Worm (Caenorhabditis elegans) whole organism, early embryonic: ENCODE measurements around the gene bgnt-1.3.

Experiments
- B0310.2 ChIP-seq: sonication (generic microtip); optimal IDR thresholded peaks from 2 replicates; lab custom pipeline; 2016; ENCODE audit warnings: mild to moderate bottlenecking, missing genetic modification characterization, missing compliant biosample characterization
- F13C5.2 ChIP-seq: sonication (generic microtip); optimal IDR thresholded peaks from 2 replicates; lab custom pipeline; 2017; ENCODE audit warnings: mild to moderate bottlenecking, missing genetic modification characterization, inconsistent platforms, missing compliant biosample characterization
- ceh-36 ChIP-seq: sonication (generic microtip); optimal IDR thresholded peaks from 2 replicates; lab custom pipeline; 2016; ENCODE audit warnings: missing genetic modification characterization, inconsistent platforms, missing compliant biosample characterization
- flt-1 ChIP-seq: fragments of 200-800 bp; sonication (Bioruptor generic); IDR thresholded peaks from 2 replicates; pipeline ENCODE4 v1.3.6; 2022; ENCODE audit warnings: missing genetic modification characterization, missing compliant biosample characterization
- hmbx-1 ChIP-seq: sonication (generic microtip); optimal IDR thresholded peaks from 2 replicates; lab custom pipeline; 2016; ENCODE audit warnings: mild to moderate bottlenecking, missing genetic modification characterization, missing compliant biosample characterization
- hnd-1 ChIP-seq: sonication (generic microtip); optimal IDR thresholded peaks from 2 replicates; lab custom pipeline; 2016; ENCODE audit warnings: missing genetic modification characterization, missing compliant biosample characterization
- scrt-1 ChIP-seq: fragments of 200-800 bp; sonication (Bioruptor generic); IDR thresholded peaks from 2 replicates; pipeline ENCODE4 v1.3.6; 2022; ENCODE audit warnings: missing genetic modification characterization, missing compliant biosample characterization
- tbx-11 ChIP-seq: fragments of 200-800 bp; sonication (Bioruptor generic); IDR thresholded peaks from 2 replicates; pipeline ENCODE4 v1.3.6; 2022; ENCODE audit warnings: missing genetic modification characterization, missing compliant biosample characterization

- TF ChIP-seq ceh-36 (tag; lab: Kevin White, UChicago) = no peak
- no peak for TF ChIP-seq tbx-11 (GFP tag; lab: Robert Waterston, UW)
- TF ChIP-seq hnd-1 (tag; lab: Kevin White, UChicago) = no peak
- no peak for TF ChIP-seq hmbx-1
- TF ChIP-seq scrt-1 (GFP tag; lab: Robert Waterston, UW) = no peak
- TF ChIP-seq F13C5.2 (tag; lab: Kevin White, UChicago) = no peak
- no peak for TF ChIP-seq flt-1 (GFP tag; lab: Robert Waterston, UW)
- no peak for TF ChIP-seq B0310.2
Observed at ce11 chrV:16269556-16269955, 13.3 kb upstream of the bgnt-1.3 start, which contains the start of the genes fbxa-2 and T13F3.8.
